Fruit fly (Drosophila melanogaster) whole organism, wandering third instar larva: ENCODE results near the gene eIF3h.

Experiments used
- Abd-B ChIP-seq: fragments of >200 bp; optimal IDR thresholded peaks from 2 replicates; lab custom pipeline; 2017; ENCODE audit warnings: missing biosample characterization, missing genetic modification characterization
- CG32264 ChIP-seq: fragments of 200-800 bp; sonication (Bioruptor generic); optimal IDR thresholded peaks from 2 replicates; lab custom pipeline; 2016; ENCODE audit warnings: missing biosample characterization, missing genetic modification characterization
- Dfd ChIP-seq: fragments of >200 bp; optimal IDR thresholded peaks from 2 replicates; lab custom pipeline; 2017; ENCODE audit warnings: missing biosample characterization, missing genetic modification characterization
- Dif ChIP-seq: fragments of 200-275, 200-300 bp; sonication (Bioruptor generic); optimal IDR thresholded peaks from 2 replicates; lab custom pipeline; 2018; ENCODE audit warnings: missing biosample characterization, missing genetic modification characterization; ENCODE audit not compliant: partially characterized antibody
- Hnf4 ChIP-seq: fragments of 200-800 bp; sonication (Bioruptor generic); optimal IDR thresholded peaks from 2 replicates; lab custom pipeline; 2016; ENCODE audit warnings: missing biosample characterization, mild to moderate bottlenecking, missing genetic modification characterization
- Hr83 ChIP-seq: fragments of 200-300 bp; sonication (Bioruptor generic); optimal IDR thresholded peaks from 2 replicates; lab custom pipeline; 2016; ENCODE audit warnings: missing biosample characterization, mild to moderate bottlenecking, missing genetic modification characterization, moderate library complexity; ENCODE audit not compliant: poor library complexity, severe bottlenecking
- Jra ChIP-seq: sonication (Bioruptor generic); optimal IDR thresholded peaks from 2 replicates; lab custom pipeline; 2016; ENCODE audit warnings: missing biosample characterization, missing genetic modification characterization
- Mio ChIP-seq: sonication (Bioruptor generic); optimal IDR thresholded peaks from 2 replicates; lab custom pipeline; 2016; ENCODE audit warnings: missing biosample characterization, missing genetic modification characterization
- N ChIP-seq: fragments of >200 bp; optimal IDR thresholded peaks from 2 replicates; lab custom pipeline; 2018; ENCODE audit warnings: missing biosample characterization, missing external identifiers, missing genetic modification characterization
- OdsH ChIP-seq: fragments of 200-800 bp; sonication (Bioruptor generic); optimal IDR thresholded peaks from 2 replicates; lab custom pipeline; 2016; ENCODE audit warnings: missing biosample characterization, mild to moderate bottlenecking, missing genetic modification characterization
- Rel ChIP-seq, 2 experiments: fragments of 200-800 bp; sonication (Bioruptor generic) in 1 of 2; optimal IDR thresholded peaks; 2 replicates in 1 of 2; 3 replicates in 1 of 2; lab custom pipeline; 2016 to 2019; ENCODE audit warnings: mild to moderate bottlenecking in 2 of 2, missing biosample characterization in 2 of 2, missing genetic modification characterization in 2 of 2, moderate library complexity in 1 of 2
- Sp1 ChIP-seq: fragments of 200-800 bp; sonication (Bioruptor generic); optimal IDR thresholded peaks from 3 replicates; lab custom pipeline; 2019; ENCODE audit warnings: missing biosample characterization, mild to moderate bottlenecking, missing genetic modification characterization, moderate library complexity
- Vsx2 ChIP-seq: fragments of 200-300, 225-300 bp; sonication (Bioruptor generic); optimal IDR thresholded peaks from 2 replicates; lab custom pipeline; 2018; ENCODE audit warnings: missing biosample characterization, missing genetic modification characterization; ENCODE audit not compliant: partially characterized antibody
- brk ChIP-seq: fragments of 200-800 bp; sonication (Bioruptor generic); optimal IDR thresholded peaks from 2 replicates; lab custom pipeline; 2016; ENCODE audit warnings: missing biosample characterization, mild to moderate bottlenecking, missing genetic modification characterization
- dmrt93B ChIP-seq: fragments of 200-800 bp; sonication (Bioruptor generic); optimal IDR thresholded peaks from 2 replicates; lab custom pipeline; 2018; ENCODE audit warnings: missing biosample characterization, mild to moderate bottlenecking, missing genetic modification characterization
- dsf ChIP-seq: sonication (Bioruptor generic); optimal IDR thresholded peaks from 2 replicates; lab custom pipeline; 2016; ENCODE audit warnings: missing biosample characterization, missing genetic modification characterization, borderline replicate concordance
- ey ChIP-seq: fragments of 200-800 bp; sonication (Bioruptor generic); optimal IDR thresholded peaks from 2 replicates; lab custom pipeline; 2016; ENCODE audit warnings: missing biosample characterization, missing genetic modification characterization
- foxo ChIP-seq, 2 experiments: fragments of 200-800 bp; sonication (Bioruptor generic); optimal IDR thresholded peaks; 2 replicates in 1 of 2; 3 replicates in 1 of 2; lab custom pipeline; 2016 to 2017; ENCODE audit warnings: missing biosample characterization in 2 of 2, missing genetic modification characterization in 2 of 2
- fru ChIP-seq: fragments of 200-800 bp; sonication (Bioruptor generic); optimal IDR thresholded peaks from 3 replicates; lab custom pipeline; 2016; ENCODE audit warnings: missing biosample characterization, mild to moderate bottlenecking, missing genetic modification characterization
- h ChIP-seq: fragments of 200-800 bp; sonication (Bioruptor generic); optimal IDR thresholded peaks from 3 replicates; lab custom pipeline; 2016; ENCODE audit warnings: missing biosample characterization, mild to moderate bottlenecking, missing genetic modification characterization
- jim ChIP-seq: fragments of 175-275, 200-325 bp; sonication (Bioruptor generic); optimal IDR thresholded peaks from 2 replicates; lab custom pipeline; 2016; ENCODE audit warnings: missing biosample characterization, mild to moderate bottlenecking, missing genetic modification characterization
- lola ChIP-seq: fragments of >200 bp; optimal IDR thresholded peaks from 2 replicates; lab custom pipeline; 2017; ENCODE audit warnings: missing biosample characterization, missing genetic modification characterization
- psq ChIP-seq: fragments of 200-800 bp; sonication (Bioruptor generic); optimal IDR thresholded peaks from 3 replicates; lab custom pipeline; 2017; ENCODE audit warnings: missing biosample characterization, mild to moderate bottlenecking, missing genetic modification characterization, moderate library complexity
- rgr ChIP-seq: fragments of 200-800 bp; sonication (Bioruptor generic); optimal IDR thresholded peaks from 3 replicates; lab custom pipeline; 2016; ENCODE audit warnings: missing biosample characterization, mild to moderate bottlenecking, missing genetic modification characterization
- sage ChIP-seq: fragments of 200-800 bp; sonication (Bioruptor generic); optimal IDR thresholded peaks from 2 replicates; lab custom pipeline; 2016; ENCODE audit warnings: missing biosample characterization, mild to moderate bottlenecking, missing genetic modification characterization
- sv ChIP-seq: fragments of 200-800 bp; sonication (Bioruptor generic); optimal IDR thresholded peaks from 3 replicates; lab custom pipeline; 2016; ENCODE audit warnings: missing biosample characterization, missing genetic modification characterization
- tai ChIP-seq: sonication (Bioruptor generic); optimal IDR thresholded peaks from 2 replicates; lab custom pipeline; 2016; ENCODE audit warnings: missing biosample characterization, missing genetic modification characterization
- usp ChIP-seq: fragments of >200 bp; optimal IDR thresholded peaks from 2 replicates; lab custom pipeline; 2017; ENCODE audit warnings: missing biosample characterization, missing genetic modification characterization
- woc ChIP-seq: sonication (Bioruptor generic); optimal IDR thresholded peaks from 2 replicates; lab custom pipeline; 2016; ENCODE audit warnings: missing biosample characterization, mild to moderate bottlenecking, missing genetic modification characterization

eIF3h gene

dm6 chr2L:5031886-5032285 lies 21.0 kb downstream of the eIF3h start:
- peak; percentile 96 for TF ChIP-seq Dfd (GFP tag; lab: Kevin White, UChicago)
- TF ChIP-seq CG32264 (GFP tag; lab: Kevin White, UChicago): no peak
- no peak for TF ChIP-seq Abd-B (GFP tag; lab: Kevin White, UChicago)
- TF ChIP-seq Sp1 (GFP tag; lab: Kevin White, UChicago): no peak
- no peak for TF ChIP-seq Mio (GFP tag; lab: Kevin White, UChicago)
- no peak for TF ChIP-seq Rel (GFP tag; optimal IDR thresholded peaks at IDR 0.05; lab: Kevin White, UChicago)
- TF ChIP-seq Rel (tag; optimal IDR thresholded peaks at IDR 0.05; lab: Kevin White, UChicago): no peak

- TF ChIP-seq woc (GFP tag; lab: Kevin White, UChicago): no peak
- no peak for TF ChIP-seq sage (GFP tag; lab: Kevin White, UChicago)
- TF ChIP-seq brk (GFP tag; lab: Kevin White, UChicago): no peak
- no peak for TF ChIP-seq jim (GFP tag; lab: Kevin White, UChicago)
- no peak for TF ChIP-seq foxo (GFP tag; optimal IDR thresholded peaks at IDR 0.05; lab: Kevin White, UChicago)
- TF ChIP-seq lola (GFP tag; lab: Kevin White, UChicago): no peak
- TF ChIP-seq usp (GFP tag; lab: Kevin White, UChicago): no peak
- TF ChIP-seq sv: no peak
- TF ChIP-seq OdsH (GFP tag; lab: Kevin White, UChicago): no peak
- TF ChIP-seq rgr (GFP tag; lab: Kevin White, UChicago): no peak
- no peak for TF ChIP-seq Dfd (GFP tag; lab: Kevin White, UChicago)
- TF ChIP-seq tai (GFP tag; lab: Kevin White, UChicago): no peak
- TF ChIP-seq CG32264 (GFP tag; lab: Kevin White, UChicago): no peak
- TF ChIP-seq, all 38 proteins: peak for 0
These were observed 21.5 kb downstream of the eIF3h start for dm6 chr2L:5031399-5031798.

- TF ChIP-seq foxo (GFP tag; optimal IDR thresholded peaks at IDR 0.05; lab: Kevin White, UChicago): no peak
- no peak for TF ChIP-seq brk (GFP tag; lab: Kevin White, UChicago)
- no peak for TF ChIP-seq Jra (GFP tag; lab: Kevin White, UChicago)
- TF ChIP-seq Sp1 (GFP tag; lab: Kevin White, UChicago): no peak
- TF ChIP-seq Rel (GFP tag; optimal IDR thresholded peaks at IDR 0.05; lab: Kevin White, UChicago): no peak
- no peak for TF ChIP-seq Rel (tag; optimal IDR thresholded peaks at IDR 0.05; lab: Kevin White, UChicago)
- no peak for TF ChIP-seq usp (GFP tag; lab: Kevin White, UChicago)
- no peak for TF ChIP-seq fru (GFP tag; lab: Kevin White, UChicago)
- no peak for TF ChIP-seq dsf
- TF ChIP-seq Dif (GFP tag; lab: Kevin White, UChicago): no peak
- TF ChIP-seq dmrt93B (GFP tag; lab: Kevin White, UChicago): no peak
- TF ChIP-seq woc (GFP tag; lab: Kevin White, UChicago): no peak
- no peak for TF ChIP-seq Vsx2
- no peak for TF ChIP-seq Hr83 (GFP tag; lab: Kevin White, UChicago)
- no peak for TF ChIP-seq ey (GFP tag; lab: Kevin White, UChicago)
- no peak for TF ChIP-seq Hnf4
These were observed 22.4 kb downstream of the eIF3h start for dm6 chr2L:5030535-5030934.

- TF ChIP-seq Hr83 (GFP tag; lab: Kevin White, UChicago) (no peak), woc (GFP tag; lab: Kevin White, UChicago) (no peak), brk (GFP tag; lab: Kevin White, UChicago) (no peak), h (no peak), dmrt93B (GFP tag; lab: Kevin White, UChicago) (no peak), tai (GFP tag; lab: Kevin White, UChicago) (no peak), Dfd (GFP tag; lab: Kevin White, UChicago) (no peak), psq (GFP tag; lab: Kevin White, UChicago) (no peak), N (GFP tag; lab: Kevin White, UChicago) (no peak), sv (no peak)
- TF ChIP-seq, all 38 proteins: peak for 0
These were observed 23.1 kb downstream of the eIF3h start for dm6 chr2L:5029809-5030108.

dm6 chr2L:5029049-5029808 lies 23.7 kb downstream of the eIF3h start, which contains the start of gene Col4a1:
Col4a1 (plus strand) TSS chr2L:5029609.
- TF ChIP-seq Rel (GFP tag; optimal IDR thresholded peaks at IDR 0.05; lab: Kevin White, UChicago) (no peak), Rel (tag; optimal IDR thresholded peaks at IDR 0.05; lab: Kevin White, UChicago) (peak; percentile 2), Dif (GFP tag; lab: Kevin White, UChicago) (no peak)
